Fruit fly (Drosophila melanogaster): ENCODE results near the gene CG14275.

Gene CG14275

DNA sequence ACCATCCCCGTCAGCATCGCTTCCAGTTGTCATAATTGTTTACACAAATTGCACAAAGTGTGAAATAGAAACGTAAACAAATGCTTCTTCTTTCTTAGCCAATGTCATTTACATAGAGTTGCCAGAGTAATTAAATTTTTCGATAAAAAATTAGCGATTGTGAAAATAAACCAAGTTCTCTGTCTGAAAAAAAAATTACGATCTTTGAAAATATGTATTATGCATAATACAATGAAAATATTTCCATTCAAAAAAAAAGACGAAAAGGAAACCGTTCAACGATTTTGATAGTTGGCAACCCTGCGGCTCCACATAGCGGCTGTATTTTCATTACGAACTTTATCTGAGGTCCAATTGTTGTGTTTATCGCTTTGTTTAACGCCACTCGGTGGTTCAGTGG is 16.2 kb upstream of the CG14275 start, which contains the start of the genes CG7810 and CG7806 (continued):
- TF ChIP-seq Hmr (GFP tag; optimal IDR thresholded peaks at IDR 0.05) (no peak), Bteb2 (GFP tag; optimal IDR thresholded peaks at IDR 0.05) (peak; percentile 93), CG3995 (GFP tag; optimal IDR thresholded peaks at IDR 0.05) (peak; percentile 60), ase (GFP tag; IDR thresholded peaks at IDR 0.05) (peak; percentile 80), CG8290 (GFP tag; optimal IDR thresholded peaks at IDR 0.05) (peak; percentile 81), CG8290 (tag; optimal IDR thresholded peaks at IDR 0.05) (peak in 1 of 2 experiments; percentile 80), disco-r (GFP tag; optimal IDR thresholded peaks at IDR 0.05) (peak; percentile 82), NC2β (GFP tag; optimal IDR thresholded peaks at IDR 0.05) (peak; percentile 88), CG17829 (tag; optimal IDR thresholded peaks at IDR 0.05) (peak; percentile 90), vnd (GFP tag; IDR thresholded peaks at IDR 0.05; ENCODE audit: partially characterized antibody) (0 out of 3 replicates have a peak, but pooled peaks have one; percentile 17), org-1 (GFP tag; optimal IDR thresholded peaks at IDR 0.05) (peak; percentile 82), ara (GFP tag; IDR thresholded peaks at IDR 0.05) (peak; percentile 89), CG16815 (GFP tag; optimal IDR thresholded peaks at IDR 0.05) (peak; percentile 58), CG9817 (tag; optimal IDR thresholded peaks at IDR 0.05) (peak; percentile 87), ewg (GFP tag; optimal IDR thresholded peaks at IDR 0.05) (peak; percentile 81), CG9797 (GFP tag; optimal IDR thresholded peaks at IDR 0.05) (peak; percentile 36), CG9215 (GFP tag; IDR thresholded peaks at IDR 0.05) (peak; percentile 69), tio (GFP tag; optimal IDR thresholded peaks at IDR 0.05) (no peak), Stat92E (GFP tag; optimal IDR thresholded peaks at IDR 0.05) (peak in 1 of 3 experiments; percentile 74), CG13123 (GFP tag; optimal IDR thresholded peaks at IDR 0.05) (peak; percentile 91), pan (optimal IDR thresholded peaks at IDR 0.05) (no peak), pan (GFP tag; optimal IDR thresholded peaks at IDR 0.05 in 1 of 2, IDR thresholded peaks at IDR 0.05 in 1 of 2) (peak in 1 of 2 experiments; percentile 95), lab (GFP tag; optimal IDR thresholded peaks at IDR 0.05) (no peak), ci (GFP tag; IDR thresholded peaks at IDR 0.05) (peak; percentile 97), slp2 (GFP tag; optimal IDR thresholded peaks at IDR 0.05) (peak; percentile 89), kay (GFP tag; optimal IDR thresholded peaks at IDR 0.05) (peak; percentile 81), Optix (GFP tag; IDR thresholded peaks at IDR 0.05) (peak; percentile 79), sens-2 (GFP tag; IDR thresholded peaks at IDR 0.05) (peak; percentile 63), Bdp1 (GFP tag; optimal IDR thresholded peaks at IDR 0.05) (peak; percentile 72), sug (tag; optimal IDR thresholded peaks at IDR 0.05) (peak; percentile 84), gcm2 (GFP tag; optimal IDR thresholded peaks at IDR 0.05) (peak; percentile 86), usp (GFP tag; optimal IDR thresholded peaks at IDR 0.05) (no peak), gem (tag; optimal IDR thresholded peaks at IDR 0.05) (peak; percentile 96), B-H2 (GFP tag; optimal IDR thresholded peaks at IDR 0.05) (peak; percentile 90), CG15073 (GFP tag; optimal IDR thresholded peaks at IDR 0.05) (no peak), run (tag; optimal IDR thresholded peaks at IDR 0.05) (no peak), Gug (GFP tag; IDR thresholded peaks at IDR 0.05) (peak; percentile 67; the same call in 3 of the 4 replicates), CG12659 (GFP tag; optimal IDR thresholded peaks at IDR 0.05) (peak; percentile 95), CG18476 (GFP tag; optimal IDR thresholded peaks at IDR 0.05) (peak; percentile 82), HLH4C (GFP tag; IDR thresholded peaks at IDR 0.05; ENCODE audit: partially characterized antibody) (peak; percentile 52), CG10543 (GFP tag; optimal IDR thresholded peaks at IDR 0.05) (peak; percentile 81), Fer2 (tag; optimal IDR thresholded peaks at IDR 0.05) (peak; percentile 72), CG5180 (GFP tag; optimal IDR thresholded peaks at IDR 0.05) (peak; percentile 66), CG7987 (GFP tag; optimal IDR thresholded peaks at IDR 0.05) (peak; percentile 40), bowl (GFP tag; IDR thresholded peaks at IDR 0.05) (peak; percentile 90), HHEX (GFP tag; optimal IDR thresholded peaks at IDR 0.05) (peak; percentile 80), Lhr (GFP tag; optimal IDR thresholded peaks at IDR 0.05) (peak; percentile 77), chif (GFP tag; optimal IDR thresholded peaks at IDR 0.05) (peak; percentile 83 to 92), Chrac-16 (GFP tag; optimal IDR thresholded peaks at IDR 0.05) (peak; percentile 89), ftz-f1 (GFP tag; optimal IDR thresholded peaks at IDR 0.05) (peak; percentile 89), p53 (GFP tag; optimal IDR thresholded peaks at IDR 0.05) (peak; percentile 31)

Measured in whole organism, embryonic.